Worm (Caenorhabditis elegans) whole organism, L4 larva: ENCODE measurements around the gene F49C12.9.

Experiments used
- F37D6.2 ChIP-seq: sonication (generic microtip); optimal IDR thresholded peaks from 2 replicates; lab custom pipeline; 2016; ENCODE audit warnings: mild to moderate bottlenecking, missing genetic modification characterization, missing compliant biosample characterization
- F49E8.2 ChIP-seq: sonication (generic microtip); optimal IDR thresholded peaks from 2 replicates; lab custom pipeline; 2016; ENCODE audit warnings: missing compliant biosample characterization, mild to moderate bottlenecking, missing genetic modification characterization, borderline replicate concordance
- Y105C5A.15 ChIP-seq: fragments of 200-800 bp; sonication (Bioruptor generic); IDR thresholded peaks from 2 replicates; pipeline ENCODE4 v1.3.6; 2022; ENCODE audit warnings: missing genetic modification characterization, missing compliant biosample characterization
- Y48G9A.11 ChIP-seq: fragments of 200-800 bp; sonication (Bioruptor generic); IDR thresholded peaks from 2 replicates; pipeline ENCODE4 v1.3.6; 2022; ENCODE audit warnings: missing genetic modification reagents, missing genetic modification characterization, missing compliant biosample characterization
- Y5F2A.4 ChIP-seq: fragments of 200-800 bp; sonication (Bioruptor generic); optimal IDR thresholded peaks from 2 replicates; lab custom pipeline; 2018; ENCODE audit warnings: mild to moderate bottlenecking, missing genetic modification characterization, missing compliant biosample characterization
- ZK546.5 ChIP-seq, 2 experiments: sonication (generic microtip); optimal IDR thresholded peaks; 2 replicates each; lab custom pipeline; 2017; ENCODE audit warnings: missing biosample characterization in 2 of 2, missing genetic modification characterization in 2 of 2
- aly-2 ChIP-seq: sonication (generic microtip); optimal IDR thresholded peaks from 2 replicates; lab custom pipeline; 2018; ENCODE audit warnings: missing biosample characterization, missing genetic modification characterization
- attf-4 ChIP-seq: sonication (generic microtip); optimal IDR thresholded peaks from 3 replicates; lab custom pipeline; 2017; ENCODE audit warnings: missing biosample characterization, missing genetic modification characterization
- ceh-28 ChIP-seq: fragments of 150-350 bp; optimal IDR thresholded peaks from 2 replicates; lab custom pipeline; 2014; ENCODE audit warnings: missing biosample characterization, missing genetic modification reagents, missing genetic modification characterization
- ceh-62 ChIP-seq: sonication (generic microtip); optimal IDR thresholded peaks from 2 replicates; lab custom pipeline; 2017; ENCODE audit warnings: missing biosample characterization, missing genetic modification characterization
- ceh-82 ChIP-seq: sonication (generic microtip); optimal IDR thresholded peaks from 2 replicates; lab custom pipeline; 2017; ENCODE audit warnings: missing biosample characterization, missing genetic modification characterization
- cey-2 ChIP-seq: sonication (generic microtip); optimal IDR thresholded peaks from 3 replicates; lab custom pipeline; 2017; ENCODE audit warnings: missing genetic modification characterization, mild to moderate bottlenecking, missing compliant biosample characterization, antibody characterized with exemption, borderline replicate concordance; ENCODE audit not compliant: insufficient read depth
- daf-12 ChIP-seq: fragments of 150-350 bp; optimal IDR thresholded peaks from 2 replicates; lab custom pipeline; 2014; ENCODE audit warnings: missing biosample characterization, missing genetic modification reagents, missing genetic modification characterization
- daf-16 ChIP-seq, 3 experiments: sonication (generic microtip); optimal IDR thresholded peaks; 2 replicates each; lab custom pipeline; 2016 to 2017; ENCODE audit warnings: missing genetic modification characterization in 3 of 3, missing genetic modification reagents in 3 of 3, mild to moderate bottlenecking in 2 of 3, missing compliant biosample characterization in 2 of 3, missing biosample characterization in 1 of 3, moderate library complexity in 1 of 3
- daf-19 ChIP-seq: fragments of 200-800 bp; sonication (Bioruptor generic); conservative IDR thresholded peaks from 2 replicates; pipeline ENCODE4 v1.3.6; 2022; ENCODE audit warnings: missing genetic modification characterization, missing compliant biosample characterization
- dmd-9 ChIP-seq: fragments of 200-800 bp; sonication (Bioruptor generic); IDR thresholded peaks from 2 replicates; pipeline ENCODE4 v1.3.6; 2022; ENCODE audit warnings: missing genetic modification reagents, missing genetic modification characterization, missing compliant biosample characterization
- dpl-1 ChIP-seq: fragments of 150-350 bp; optimal IDR thresholded peaks from 2 replicates; lab custom pipeline; 2014; ENCODE audit warnings: missing biosample characterization, missing genetic modification reagents, missing genetic modification characterization
- dve-1 ChIP-seq: sonication (generic microtip); optimal IDR thresholded peaks from 2 replicates; lab custom pipeline; 2017; ENCODE audit warnings: antibody characterized with exemption, mild to moderate bottlenecking, missing genetic modification characterization, missing compliant biosample characterization; ENCODE audit not compliant: insufficient read depth
- fos-1 ChIP-seq: fragments of 150-350 bp; optimal IDR thresholded peaks from 2 replicates; lab custom pipeline; 2014; ENCODE audit warnings: missing biosample characterization, missing genetic modification characterization
- hif-1 ChIP-seq, 2 experiments: sonication (generic microtip); optimal IDR thresholded peaks; 2 replicates each; lab custom pipeline; 2016 to 2017; ENCODE audit warnings: missing compliant biosample characterization in 2 of 2, missing genetic modification characterization in 2 of 2, missing genetic modification reagents in 2 of 2, missing genotype in 2 of 2, mild to moderate bottlenecking in 1 of 2
- lim-7 ChIP-seq: fragments of 200-800 bp; sonication (Bioruptor generic); IDR thresholded peaks from 2 replicates; pipeline ENCODE4 v1.3.6; 2022; ENCODE audit warnings: missing genetic modification characterization, missing compliant biosample characterization
- lin-1 ChIP-seq: fragments of 200-800 bp; sonication (Bioruptor generic); IDR thresholded peaks from 2 replicates; pipeline ENCODE4 v1.3.6; 2022; ENCODE audit warnings: missing genetic modification reagents, missing genetic modification characterization, missing compliant biosample characterization
- lin-13 ChIP-seq: fragments of 150-350 bp; optimal IDR thresholded peaks from 2 replicates; lab custom pipeline; 2014; ENCODE audit warnings: missing biosample characterization, missing genetic modification reagents, missing genetic modification characterization
- lin-15B ChIP-seq: fragments of 150-350 bp; sonication (generic microtip); optimal IDR thresholded peaks from 3 replicates; lab custom pipeline; 2014; ENCODE audit warnings: missing biosample characterization, missing genetic modification characterization
- lin-29 ChIP-seq: fragments of 200-800 bp; sonication (Bioruptor generic); IDR thresholded peaks from 2 replicates; pipeline ENCODE4 v1.3.6; 2022; ENCODE audit warnings: missing genetic modification reagents, missing genetic modification characterization, missing compliant biosample characterization
- lin-39 ChIP-seq: fragments of 150-350 bp; optimal IDR thresholded peaks from 2 replicates; lab custom pipeline; 2014; ENCODE audit warnings: missing biosample characterization, missing genetic modification reagents, missing genetic modification characterization
- madf-9 ChIP-seq: fragments of 200-800 bp; sonication (Bioruptor generic); conservative IDR thresholded peaks from 2 replicates; pipeline ENCODE4 v1.3.6; 2022; ENCODE audit warnings: missing genetic modification reagents, missing genetic modification characterization, missing compliant biosample characterization
- mes-2 ChIP-seq: sonication (generic microtip); optimal IDR thresholded peaks from 2 replicates; lab custom pipeline; 2016; ENCODE audit warnings: missing genotype, mild to moderate bottlenecking, missing genetic modification characterization, missing compliant biosample characterization; ENCODE audit not compliant: poor library complexity, severe bottlenecking
- mxl-2 ChIP-seq: fragments of 200-800 bp; sonication (Bioruptor generic); conservative IDR thresholded peaks from 2 replicates; pipeline ENCODE4 v1.3.6; 2022; ENCODE audit warnings: missing genetic modification reagents, missing genetic modification characterization, missing compliant biosample characterization
- mxl-3 ChIP-seq: fragments of 200-800 bp; sonication (Bioruptor generic); optimal IDR thresholded peaks from 2 replicates; lab custom pipeline; 2018; ENCODE audit warnings: mild to moderate bottlenecking, missing genetic modification characterization, missing compliant biosample characterization
- nhr-11 ChIP-seq: fragments of 150-350 bp; optimal IDR thresholded peaks from 2 replicates; lab custom pipeline; 2014; ENCODE audit warnings: missing biosample characterization, missing genetic modification characterization
- nhr-111 ChIP-seq: fragments of 200-800 bp; sonication (Bioruptor generic); optimal IDR thresholded peaks from 2 replicates; lab custom pipeline; 2018; ENCODE audit warnings: mild to moderate bottlenecking, missing genetic modification characterization, missing compliant biosample characterization
- nhr-25 ChIP-seq: sonication (generic microtip); optimal IDR thresholded peaks from 2 replicates; lab custom pipeline; 2017; ENCODE audit warnings: missing genetic modification characterization, mild to moderate bottlenecking, missing compliant biosample characterization, antibody characterized with exemption, moderate library complexity, borderline replicate concordance; ENCODE audit not compliant: insufficient read depth
- nhr-41 ChIP-seq: fragments of 200-800 bp; sonication (Bioruptor generic); IDR thresholded peaks from 2 replicates; pipeline ENCODE4 v1.3.6; 2022; ENCODE audit warnings: missing genetic modification reagents, missing genetic modification characterization, missing compliant biosample characterization
- nhr-6 ChIP-seq: fragments of 150-350 bp; optimal IDR thresholded peaks from 2 replicates; lab custom pipeline; 2014; ENCODE audit warnings: missing biosample characterization, missing genetic modification characterization
- nhr-77 ChIP-seq: fragments of 150-350 bp; optimal IDR thresholded peaks from 2 replicates; lab custom pipeline; 2014; ENCODE audit warnings: missing biosample characterization, missing genetic modification characterization
- pha-4 ChIP-seq, 2 experiments: fragments of 150-350 bp in 1 of 2; fragments of 200-800 bp in 1 of 2; sonication (Bioruptor generic) in 1 of 2; IDR thresholded peaks in 1 of 2; optimal IDR thresholded peaks in 1 of 2; 2 replicates each; pipeline versions ENCODE4 v1.3.6 to Lab custom; 2014 to 2022; ENCODE audit warnings: missing genetic modification characterization in 2 of 2, missing genetic modification reagents in 2 of 2, missing biosample characterization in 1 of 2, missing compliant biosample characterization in 1 of 2
- rbr-2 ChIP-seq: sonication (generic microtip); optimal IDR thresholded peaks from 2 replicates; lab custom pipeline; 2016; ENCODE audit warnings: missing genotype, missing genetic modification characterization, missing compliant biosample characterization
- sdz-12 ChIP-seq: fragments of 200-800 bp; sonication (Bioruptor generic); optimal IDR thresholded peaks from 2 replicates; lab custom pipeline; 2018; ENCODE audit warnings: mild to moderate bottlenecking, missing genetic modification characterization, missing compliant biosample characterization
- skn-1 ChIP-seq: fragments of 150-350 bp; optimal IDR thresholded peaks from 2 replicates; lab custom pipeline; 2014; ENCODE audit warnings: missing biosample characterization, missing genetic modification characterization
- snpc-1.2 ChIP-seq: fragments of 200-800 bp; sonication (Bioruptor generic); IDR thresholded peaks from 2 replicates; pipeline ENCODE4 v1.3.6; 2022; ENCODE audit warnings: missing genetic modification reagents, missing genetic modification characterization, missing compliant biosample characterization
- unc-62 ChIP-seq, 3 experiments: fragments of 150-350 bp in 1 of 3; sonication (generic microtip); optimal IDR thresholded peaks in 2 of 3; peaks in 1 of 3; 1 replicate in 1 of 3; 2 replicates in 2 of 3; lab custom pipeline; 2014 to 2017; ENCODE audit warnings: missing biosample characterization in 3 of 3, missing genetic modification characterization in 3 of 3, missing genetic modification reagents in 3 of 3, missing genotype in 1 of 3
- vab-7 ChIP-seq: fragments of 200-800 bp; sonication (Bioruptor generic); IDR thresholded peaks from 2 replicates; pipeline ENCODE4 v1.3.6; 2022; ENCODE audit warnings: missing genetic modification reagents, missing genetic modification characterization, missing compliant biosample characterization
- zfp-2 ChIP-seq: sonication (generic microtip); optimal IDR thresholded peaks from 2 replicates; lab custom pipeline; 2016; ENCODE audit warnings: mild to moderate bottlenecking, missing genetic modification characterization, missing compliant biosample characterization
- zfp-3 ChIP-seq: fragments of 200-800 bp; sonication (Bioruptor generic); conservative IDR thresholded peaks from 2 replicates; pipeline ENCODE4 v1.3.6; 2022; ENCODE audit warnings: missing genetic modification reagents, missing genetic modification characterization, missing compliant biosample characterization
- zip-2 ChIP-seq: fragments of 150-350 bp; optimal IDR thresholded peaks from 2 replicates; lab custom pipeline; 2014; ENCODE audit warnings: missing biosample characterization, missing genetic modification characterization
- ztf-11 ChIP-seq: fragments of 150-350 bp; optimal IDR thresholded peaks from 2 replicates; lab custom pipeline; 2014; ENCODE audit warnings: missing biosample characterization, missing genetic modification characterization
- ztf-7 ChIP-seq: fragments of 150-350 bp; optimal IDR thresholded peaks from 2 replicates; lab custom pipeline; 2014; ENCODE audit warnings: missing biosample characterization, missing genetic modification characterization

The F49C12.9 gene

DNA sequence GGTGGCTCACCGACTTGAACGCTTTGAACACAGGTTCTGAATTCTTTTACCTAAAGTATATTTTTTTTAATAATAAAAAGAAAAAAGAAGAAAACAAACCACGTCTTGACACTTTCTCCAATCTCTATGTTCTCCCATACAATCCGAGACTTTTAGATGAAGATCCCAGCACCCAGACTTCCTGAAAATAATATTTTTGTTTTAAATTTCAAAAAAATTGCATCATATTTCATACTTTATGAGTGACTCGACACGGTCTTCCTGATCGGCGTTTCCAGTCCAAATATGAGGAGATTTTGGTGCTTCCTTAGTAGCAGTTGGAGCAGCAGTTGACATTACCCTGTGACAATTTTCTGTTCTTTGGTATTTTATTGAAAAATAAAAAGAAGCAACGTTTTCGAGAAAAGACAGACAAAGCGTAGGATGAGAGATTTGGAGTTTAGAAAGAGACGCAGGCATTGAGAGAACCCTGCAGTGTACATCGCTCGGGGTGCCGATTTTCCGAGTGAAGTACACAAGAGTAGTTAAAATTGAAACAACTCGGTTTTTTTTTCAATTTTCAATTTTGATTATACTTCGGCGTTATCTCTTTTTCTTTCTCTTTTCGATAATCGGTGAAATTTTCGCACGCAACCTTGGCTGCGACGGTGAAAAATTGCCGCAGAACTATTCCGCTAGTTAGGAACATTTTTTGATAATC, 19.7 kb upstream of the F49C12.9 start, which contains the start of the genes coa-4 and T20D3.14 (continued):
- TF ChIP-seq madf-9 (GFP tag; lab: Robert Waterston, UW) = no peak
- TF ChIP-seq F37D6.2 (tag; lab: Kevin White, UChicago) = no peak
- no peak for TF ChIP-seq ceh-62 (tag; lab: Kevin White, UChicago)
- no peak for TF ChIP-seq mxl-3 (GFP tag; lab: Kevin White, UChicago)
- no peak for TF ChIP-seq ZK546.5 (tag; optimal IDR thresholded peaks at IDR 0.05; lab: Kevin White, UChicago)
- TF ChIP-seq mxl-2 (GFP tag; lab: Robert Waterston, UW) = no peak
- no peak for TF ChIP-seq nhr-6 (tag; lab: Kevin White, UChicago)
- TF ChIP-seq cey-2 (tag; lab: Kevin White, UChicago) = no peak
- TF ChIP-seq dpl-1 (GFP tag; lab: Kevin White, UChicago) = peak; percentile 35
- no peak for TF ChIP-seq zfp-3
- no peak for TF ChIP-seq lim-7 (GFP tag; lab: Robert Waterston, UW)
- peak; percentile 23 for TF ChIP-seq nhr-77 (tag; lab: Kevin White, UChicago)
- no peak for TF ChIP-seq Y48G9A.11 (GFP tag; lab: Robert Waterston, UW)
- TF ChIP-seq dmd-9 (GFP tag; lab: Robert Waterston, UW) = no peak
- no peak for TF ChIP-seq lin-13 (GFP tag; lab: Kevin White, UChicago)
- TF ChIP-seq nhr-111 = no peak
- no peak for TF ChIP-seq unc-62 (GFP tag; optimal IDR thresholded peaks at IDR 0.05 in 1 of 2; lab: Kevin White, UChicago)
- no peak for TF ChIP-seq unc-62 (tag; optimal IDR thresholded peaks at IDR 0.05; lab: Kevin White, UChicago)
- no peak for TF ChIP-seq nhr-41 (GFP tag; lab: Robert Waterston, UW)
- TF ChIP-seq snpc-1.2 (GFP tag; lab: Robert Waterston, UW) = no peak
- TF ChIP-seq lin-29 = no peak
- TF ChIP-seq Y5F2A.4 (GFP tag; lab: Kevin White, UChicago) = no peak
- TF ChIP-seq dve-1 (tag; lab: Kevin White, UChicago) = peak; percentile 69
- TF ChIP-seq F49E8.2 (tag; lab: Kevin White, UChicago) = no peak
- TF ChIP-seq pha-4 (GFP tag; IDR thresholded peaks at IDR 0.05; lab: Robert Waterston, UW) = no peak
- peak; percentile 40 for TF ChIP-seq pha-4 (tag; optimal IDR thresholded peaks at IDR 0.05; lab: Kevin White, UChicago)
- no peak for TF ChIP-seq ztf-11 (tag; lab: Kevin White, UChicago)
- TF ChIP-seq nhr-11 (tag; lab: Kevin White, UChicago) = no peak
- TF ChIP-seq nhr-25 (tag; lab: Kevin White, UChicago) = no peak
- no peak for TF ChIP-seq lin-15B (tag; lab: Kevin White, UChicago)
- TF ChIP-seq ceh-28 (tag; lab: Kevin White, UChicago) = no peak
- no peak for TF ChIP-seq lin-39 (tag; lab: Kevin White, UChicago)
- TF ChIP-seq daf-19 (GFP tag; lab: Robert Waterston, UW) = no peak
- TF ChIP-seq ztf-7 (tag; lab: Kevin White, UChicago) = no peak
- no peak for TF ChIP-seq rbr-2 (tag; lab: Kevin White, UChicago)
- no peak for TF ChIP-seq aly-2 (tag; lab: Kevin White, UChicago)
- TF ChIP-seq daf-16 (GFP tag; optimal IDR thresholded peaks at IDR 0.05; lab: Kevin White, UChicago) = no peak
- TF ChIP-seq daf-16 (tag; optimal IDR thresholded peaks at IDR 0.05; lab: Kevin White, UChicago) = peak; percentile 64
- no peak for TF ChIP-seq zip-2
- TF ChIP-seq skn-1 = no peak
- TF ChIP-seq Y105C5A.15 (GFP tag; lab: Robert Waterston, UW) = no peak
- TF ChIP-seq hif-1 (tag; optimal IDR thresholded peaks at IDR 0.05; lab: Kevin White, UChicago) = no peak
- TF ChIP-seq vab-7 = no peak
- no peak for TF ChIP-seq ceh-82
- no peak for TF ChIP-seq zfp-2 (tag; lab: Kevin White, UChicago)
- peak; percentile 49; the same call in 1 of the 2 replicates for TF ChIP-seq lin-1
- no peak for TF ChIP-seq fos-1 (tag; lab: Kevin White, UChicago)
- TF ChIP-seq sdz-12 = no peak
- TF ChIP-seq mes-2 (tag; lab: Kevin White, UChicago) = peak; percentile 56
- no peak for TF ChIP-seq attf-4
- TF ChIP-seq daf-12 (tag; lab: Kevin White, UChicago) = no peak
